Fruit fly (Drosophila melanogaster): ENCODE measurements around the gene CG14262.

The CG14262 gene

DNA sequence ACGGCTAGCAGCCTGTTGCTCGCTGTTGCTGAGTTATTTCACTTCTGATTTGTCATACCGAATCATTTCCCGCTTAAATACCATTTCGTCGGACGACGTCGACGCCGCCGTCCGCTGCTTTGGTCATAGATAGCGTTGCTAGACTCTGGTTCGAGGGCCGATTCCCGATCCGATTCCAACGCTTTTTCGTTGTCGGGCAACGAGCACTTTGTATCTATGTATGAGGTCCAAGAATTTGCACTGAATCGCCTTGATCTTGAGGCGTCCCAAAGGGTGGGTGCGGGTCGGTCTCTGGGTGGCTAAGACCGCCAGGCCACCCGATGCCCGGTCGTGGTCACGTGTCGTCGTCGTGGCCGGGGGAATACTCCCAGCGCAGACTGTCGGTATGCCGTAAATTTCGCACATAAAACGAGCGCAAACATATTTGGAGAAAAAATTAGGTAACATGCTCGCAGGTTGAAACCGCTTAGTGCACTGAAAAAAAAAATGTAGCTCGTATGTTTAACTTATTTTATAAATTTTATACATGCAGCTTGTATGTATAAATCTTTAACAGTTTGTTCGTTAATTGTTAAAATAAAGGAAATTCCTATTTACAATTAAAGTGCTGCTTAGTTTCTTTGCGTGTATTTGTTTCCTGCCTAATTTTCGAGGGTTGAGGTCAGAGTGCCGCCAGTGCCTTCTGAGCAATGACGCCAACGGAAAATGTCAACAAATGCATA lies 27.1 kb upstream of the CG14262 start, which contains the start of gene CG3348 (continued):
- no peak for TF ChIP-seq nom (GFP tag; optimal IDR thresholded peaks at IDR 0.05)
- peak; percentile 69 for TF ChIP-seq CG14441 (GFP tag; IDR thresholded peaks at IDR 0.05)
- peak; percentile 81 for TF ChIP-seq Usf (GFP tag; optimal IDR thresholded peaks at IDR 0.05)
- peak; percentile 48; the same call in 1 of the 2 replicates for TF ChIP-seq CG8765 (GFP tag; IDR thresholded peaks at IDR 0.05)
- no peak for TF ChIP-seq jigr1 (GFP tag; IDR thresholded peaks at IDR 0.05)
- peak; percentile 63 for TF ChIP-seq CHES-1-like (GFP tag; optimal IDR thresholded peaks at IDR 0.05)
- peak; percentile 37 for TF ChIP-seq CG30431 (GFP tag; optimal IDR thresholded peaks at IDR 0.05)
- peak; percentile 56 for TF ChIP-seq CG10274 (GFP tag; optimal IDR thresholded peaks at IDR 0.05)
- peak; percentile 73 for TF ChIP-seq CG13775 (GFP tag; optimal IDR thresholded peaks at IDR 0.05)
- TF ChIP-seq Poxn (GFP tag; IDR thresholded peaks at IDR 0.05): peak; percentile 65
- peak; percentile 15 for TF ChIP-seq CG11398 (GFP tag; optimal IDR thresholded peaks at IDR 0.05)
- peak; percentile 58 for TF ChIP-seq Hr3 (GFP tag; optimal IDR thresholded peaks at IDR 0.05)
- peak; percentile 34; the same call in 1 of the 2 replicates for TF ChIP-seq dati (GFP tag; IDR thresholded peaks at IDR 0.05)
- peak; percentile 45 for TF ChIP-seq CG8281 (tag; optimal IDR thresholded peaks at IDR 0.05)
- peak; percentile 77 for TF ChIP-seq CG12104 (GFP tag; optimal IDR thresholded peaks at IDR 0.05)
- peak; percentile 74 for TF ChIP-seq zen (tag; optimal IDR thresholded peaks at IDR 0.05)
- no peak for TF ChIP-seq HLHmδ (GFP tag; optimal IDR thresholded peaks at IDR 0.05)
- TF ChIP-seq Lpt (GFP tag; optimal IDR thresholded peaks at IDR 0.05): no peak
- peak; percentile 12 for TF ChIP-seq CG10543 (GFP tag; optimal IDR thresholded peaks at IDR 0.05)
- TF ChIP-seq Eip74EF (GFP tag; optimal IDR thresholded peaks at IDR 0.05): peak in 1 of 2 experiments; percentile 1
- TF ChIP-seq CG7839 (tag; optimal IDR thresholded peaks at IDR 0.05): peak; percentile 80
- TF ChIP-seq CG6272 (GFP tag; IDR thresholded peaks at IDR 0.05): peak; percentile 27; the same call in 1 of the 2 replicates
- TF ChIP-seq CoRest (tag; optimal IDR thresholded peaks at IDR 0.05): peak; percentile 73
- peak; percentile 64 for TF ChIP-seq CG16815 (GFP tag; optimal IDR thresholded peaks at IDR 0.05)
- 0 out of 2 replicates have a peak, but pooled peaks have one; percentile 16 for TF ChIP-seq wor (GFP tag; IDR thresholded peaks at IDR 0.05)
- TF ChIP-seq Myb (GFP tag; optimal IDR thresholded peaks at IDR 0.05): peak; percentile 50
- TF ChIP-seq CG8944 (GFP tag; optimal IDR thresholded peaks at IDR 0.05): peak; percentile 25
- peak; percentile 64 for TF ChIP-seq ssp (GFP tag; IDR thresholded peaks at IDR 0.05)
- TF ChIP-seq ken (GFP tag; IDR thresholded peaks at IDR 0.05): no peak
- TF ChIP-seq NfI (GFP tag; optimal IDR thresholded peaks at IDR 0.05): peak; percentile 72
- peak; percentile 29; the same call in 1 of the 3 replicates for TF ChIP-seq otp (GFP tag; IDR thresholded peaks at IDR 0.05)
- TF ChIP-seq trem (tag; optimal IDR thresholded peaks at IDR 0.05): peak; percentile 22
- peak; percentile 65; the same call in 2 of the 3 replicates for TF ChIP-seq ci (GFP tag; IDR thresholded peaks at IDR 0.05)
- TF ChIP-seq CG12942 (GFP tag; optimal IDR thresholded peaks at IDR 0.05): peak; percentile 36
- peak; percentile 71 for TF ChIP-seq wdn (GFP tag; IDR thresholded peaks at IDR 0.05)
- TF ChIP-seq fu2 (GFP tag; optimal IDR thresholded peaks at IDR 0.05): peak; percentile 43
- TF ChIP-seq tio (GFP tag; optimal IDR thresholded peaks at IDR 0.05): peak; percentile 49
- no peak for TF ChIP-seq sc (optimal IDR thresholded peaks at IDR 0.05)
- peak; percentile 26 for TF ChIP-seq sc (GFP tag; optimal IDR thresholded peaks at IDR 0.05)
- no peak for TF ChIP-seq CG6813 (GFP tag; optimal IDR thresholded peaks at IDR 0.05)
- peak; percentile 53 for TF ChIP-seq CG10979 (tag; optimal IDR thresholded peaks at IDR 0.05)
- TF ChIP-seq CG9727 (GFP tag; optimal IDR thresholded peaks at IDR 0.05): peak; percentile 84
- peak; percentile 61 for TF ChIP-seq CG7786 (GFP tag; optimal IDR thresholded peaks at IDR 0.05)
- peak; percentile 94 for TF ChIP-seq CG32532 (GFP tag; IDR thresholded peaks at IDR 0.05)
- TF ChIP-seq dan (GFP tag; IDR thresholded peaks at IDR 0.05): no peak
- TF ChIP-seq CG10147 (GFP tag; optimal IDR thresholded peaks at IDR 0.05): peak; percentile 90
- TF ChIP-seq lbe (GFP tag; optimal IDR thresholded peaks at IDR 0.05): peak; percentile 41
- peak; percentile 27 for TF ChIP-seq Nf-YB (GFP tag; optimal IDR thresholded peaks at IDR 0.05)
- no peak for TF ChIP-seq CG10959 (GFP tag; IDR thresholded peaks at IDR 0.05)
- no peak for TF ChIP-seq hth (optimal IDR thresholded peaks at IDR 0.05)
